Worm (Caenorhabditis elegans): Measurements from ENCODE around the gene T25D1.2.

DNA sequence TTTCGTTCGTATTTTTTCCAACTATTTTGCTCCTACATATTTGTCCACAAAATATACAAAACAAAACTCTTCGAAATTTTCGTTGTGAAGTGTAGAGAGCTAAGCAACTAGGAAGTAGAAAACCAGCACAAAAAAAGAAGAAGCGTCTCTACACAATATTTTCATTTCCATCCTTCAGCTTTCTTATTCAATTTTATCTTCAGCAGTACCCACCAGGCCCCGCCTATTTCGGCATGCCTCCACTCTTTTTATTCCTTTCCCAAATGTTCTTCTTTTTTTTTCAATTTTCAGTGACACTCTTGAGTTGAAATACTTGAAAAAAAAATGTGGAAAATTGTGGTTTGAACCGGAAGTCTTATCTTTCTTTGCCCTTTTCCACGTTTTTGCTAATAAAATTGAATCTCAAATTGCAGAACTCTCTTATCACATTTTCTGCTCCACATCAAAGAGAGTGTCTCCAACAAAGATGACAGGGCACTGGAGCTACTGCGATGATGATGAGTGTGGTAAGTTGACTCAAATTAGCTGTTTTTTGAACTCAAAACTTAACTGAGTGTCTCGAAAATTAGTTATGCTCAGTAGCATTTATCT lies 28.2 kb upstream of the T25D1.2 start, which contains the start of gene cah-3:
- TF ChIP-seq pha-4 (tag; optimal IDR thresholded peaks at IDR 0.05) (no peak), unc-130 (GFP tag; optimal IDR thresholded peaks at IDR 0.05) (no peak), ets-4 (GFP tag; optimal IDR thresholded peaks at IDR 0.05) (no peak), dpl-1 (GFP tag; optimal IDR thresholded peaks at IDR 0.05) (no peak), fkh-3 (tag; optimal IDR thresholded peaks at IDR 0.05) (no peak), ztf-25 (GFP tag; IDR thresholded peaks at IDR 0.05) (no peak), akir-1 (GFP tag; optimal IDR thresholded peaks at IDR 0.05) (no peak)

All from whole organism, young adult.